Worm (Caenorhabditis elegans) whole organism, late embryonic: Measurements from ENCODE around the gene warf-1.
A peak's percentile ranks its signal among the peaks of the same experiment; 100 is the strongest.

ENCODE experiments used
- ama-1 ChIP-seq: fragments of 150-350 bp; optimal IDR thresholded peaks from 2 replicates; lab custom pipeline; 2014
- ceh-45 ChIP-seq: fragments of 200-800 bp; sonication (Bioruptor generic); IDR thresholded peaks from 2 replicates; pipeline ENCODE4 v1.3.6; 2022; ENCODE audit warnings: missing genetic modification reagents, missing genetic modification characterization, missing compliant biosample characterization
- eyg-1 ChIP-seq: sonication (generic microtip); optimal IDR thresholded peaks from 2 replicates; lab custom pipeline; 2016; ENCODE audit warnings: missing genotype, missing genetic modification characterization, missing compliant biosample characterization
- fkh-10 ChIP-seq: fragments of 150-350 bp; optimal IDR thresholded peaks from 2 replicates; lab custom pipeline; 2014; ENCODE audit warnings: missing biosample characterization, missing genetic modification reagents, missing genetic modification characterization
- lim-6 ChIP-seq: sonication (generic microtip); optimal IDR thresholded peaks from 2 replicates; lab custom pipeline; 2016; ENCODE audit warnings: missing genetic modification characterization, missing compliant biosample characterization
- nhr-232 ChIP-seq: sonication (generic microtip); optimal IDR thresholded peaks from 2 replicates; lab custom pipeline; 2016; ENCODE audit warnings: missing genetic modification characterization, missing compliant biosample characterization
- pqm-1 ChIP-seq: sonication (generic microtip); optimal IDR thresholded peaks from 2 replicates; lab custom pipeline; 2016; ENCODE audit warnings: missing genetic modification characterization, missing compliant biosample characterization
- rnt-1 ChIP-seq: sonication (generic microtip); optimal IDR thresholded peaks from 2 replicates; lab custom pipeline; 2016; ENCODE audit warnings: missing genetic modification characterization, missing compliant biosample characterization
- tbx-2 ChIP-seq: sonication (generic microtip); optimal IDR thresholded peaks from 2 replicates; lab custom pipeline; 2016; ENCODE audit warnings: missing genetic modification characterization, missing compliant biosample characterization

ce11 chrIV:7612523-7612922 is 22.1 kb upstream of the warf-1 start:
- TF ChIP-seq ceh-45 (GFP tag; lab: Robert Waterston, UW) = 0 out of 2 replicates have a peak, but pooled peaks have one; percentile 32
- no peak for TF ChIP-seq lim-6 (tag; lab: Kevin White, UChicago)
- no peak for TF ChIP-seq nhr-232 (tag; lab: Kevin White, UChicago)
- no peak for TF ChIP-seq pqm-1
- TF ChIP-seq eyg-1 = no peak
- TF ChIP-seq fkh-10 = no peak
- no peak for TF ChIP-seq tbx-2 (tag; lab: Kevin White, UChicago)
- TF ChIP-seq ama-1 (lab: Kevin White, UChicago) = no peak
- TF ChIP-seq rnt-1 = no peak
